Worm (Caenorhabditis elegans) whole organism, young adult: ENCODE measurements around the gene cpr-1.

Experiments
- F23B12.7 ChIP-seq: sonication (generic microtip); optimal IDR thresholded peaks from 2 replicates; lab custom pipeline; 2017; ENCODE audit warnings: missing genetic modification characterization, mild to moderate bottlenecking, missing compliant biosample characterization, antibody characterized with exemption, moderate library complexity; ENCODE audit not compliant: insufficient read depth
- F39B2.1 ChIP-seq: fragments of 200-800 bp; sonication (Bioruptor generic); IDR thresholded peaks from 2 replicates; pipeline ENCODE4 v1.3.6; 2022; ENCODE audit warnings: missing genetic modification reagents, missing genetic modification characterization, missing compliant biosample characterization
- F49E8.2 ChIP-seq: sonication (generic microtip); optimal IDR thresholded peaks from 3 replicates; lab custom pipeline; 2017; ENCODE audit warnings: missing genetic modification characterization, mild to moderate bottlenecking, missing compliant biosample characterization, antibody characterized with exemption, moderate library complexity; ENCODE audit not compliant: insufficient read depth
- F57A8.1 ChIP-seq: fragments of 200-800 bp; sonication (Bioruptor generic); optimal IDR thresholded peaks from 2 replicates; lab custom pipeline; 2018; ENCODE audit warnings: mild to moderate bottlenecking, missing genetic modification characterization, moderate library complexity, missing compliant biosample characterization
- K11D2.4 ChIP-seq: fragments of 200-800 bp; sonication (Bioruptor generic); IDR thresholded peaks from 2 replicates; pipeline ENCODE4 v1.3.6; 2022; ENCODE audit warnings: missing genetic modification reagents, missing genetic modification characterization, missing compliant biosample characterization
- Y95B8A.8 ChIP-seq: fragments of 200-800 bp; sonication (Bioruptor generic); IDR thresholded peaks from 2 replicates; pipeline ENCODE4 v1.3.6; 2022; ENCODE audit warnings: missing genetic modification reagents, missing genetic modification characterization, missing compliant biosample characterization
- ama-1 ChIP-seq, 3 experiments: fragments of 150-350 bp in 1 of 3; sonication (generic microtip) in 2 of 3; optimal IDR thresholded peaks; 2 replicates each; lab custom pipeline; 2014 to 2018; ENCODE audit warnings: missing biosample characterization in 2 of 3, missing genetic modification characterization in 2 of 3, missing genetic modification reagents in 2 of 3
- athp-1 ChIP-seq: sonication (generic microtip); optimal IDR thresholded peaks from 2 replicates; lab custom pipeline; 2017; ENCODE audit warnings: mild to moderate bottlenecking, missing genetic modification characterization, missing compliant biosample characterization
- bed-1 ChIP-seq: fragments of 200-800 bp; sonication (Bioruptor generic); IDR thresholded peaks from 2 replicates; pipeline ENCODE4 v1.3.6; 2022; ENCODE audit warnings: missing genetic modification reagents, missing genetic modification characterization, missing compliant biosample characterization
- bed-2 ChIP-seq: fragments of 200-800 bp; sonication (Bioruptor generic); IDR thresholded peaks from 2 replicates; pipeline ENCODE4 v1.3.6; 2022; ENCODE audit warnings: missing genetic modification reagents, missing genetic modification characterization, missing compliant biosample characterization
- cebp-1 ChIP-seq, 2 experiments: fragments of 200-800 bp in 1 of 2; sonication (Bioruptor generic) in 1 of 2; sonication (generic microtip) in 1 of 2; IDR thresholded peaks in 1 of 2; optimal IDR thresholded peaks in 1 of 2; 2 replicates each; pipeline versions ENCODE4 v1.3.6 to Lab custom; 2017 to 2022; ENCODE audit warnings: missing compliant biosample characterization in 2 of 2, missing genetic modification characterization in 2 of 2, mild to moderate bottlenecking in 1 of 2, missing genetic modification reagents in 1 of 2, moderate library complexity in 1 of 2
- cebp-2 ChIP-seq: fragments of 200-800 bp; sonication (Bioruptor generic); IDR thresholded peaks from 2 replicates; pipeline ENCODE4 v1.3.6; 2022; ENCODE audit warnings: missing genetic modification characterization, missing compliant biosample characterization
- ceh-40 ChIP-seq: fragments of 200-800 bp; sonication (Bioruptor generic); IDR thresholded peaks from 2 replicates; pipeline ENCODE4 v1.3.6; 2022; ENCODE audit warnings: missing genetic modification characterization, missing compliant biosample characterization
- die-1 ChIP-seq: sonication (generic microtip); optimal IDR thresholded peaks from 2 replicates; lab custom pipeline; 2016; ENCODE audit warnings: missing genotype, mild to moderate bottlenecking, missing genetic modification characterization, missing compliant biosample characterization
- dox-1 ChIP-seq: fragments of 200-800 bp; sonication (Bioruptor generic); IDR thresholded peaks from 2 replicates; pipeline ENCODE4 v1.3.6; 2022; ENCODE audit warnings: missing genetic modification reagents, missing genetic modification characterization, missing compliant biosample characterization
- dpff-1 ChIP-seq: sonication (generic microtip); optimal IDR thresholded peaks from 2 replicates; lab custom pipeline; 2017; ENCODE audit warnings: mild to moderate bottlenecking, missing genetic modification characterization, missing compliant biosample characterization
- dpl-1 ChIP-seq: fragments of 150-350 bp; optimal IDR thresholded peaks from 2 replicates; lab custom pipeline; 2014; ENCODE audit warnings: missing biosample characterization, missing genetic modification reagents, missing genetic modification characterization
- efl-1 ChIP-seq: fragments of 150-350 bp; optimal IDR thresholded peaks from 2 replicates; lab custom pipeline; 2014; ENCODE audit warnings: missing biosample characterization, missing genetic modification reagents, missing genetic modification characterization
- ets-4 ChIP-seq: fragments of 200-800 bp; sonication (Bioruptor generic); optimal IDR thresholded peaks from 2 replicates; lab custom pipeline; 2018; ENCODE audit warnings: mild to moderate bottlenecking, missing genetic modification characterization, missing compliant biosample characterization
- fkh-3 ChIP-seq: sonication (generic microtip); optimal IDR thresholded peaks from 2 replicates; lab custom pipeline; 2016; ENCODE audit warnings: mild to moderate bottlenecking, missing genetic modification characterization, missing compliant biosample characterization
- lin-40 ChIP-seq: sonication (generic microtip); optimal IDR thresholded peaks from 2 replicates; lab custom pipeline; 2016; ENCODE audit warnings: missing genetic modification characterization, mild to moderate bottlenecking, missing compliant biosample characterization, missing genotype, missing genetic modification reagents
- lin-54 ChIP-seq: fragments of 200-800 bp; sonication (Bioruptor generic); optimal IDR thresholded peaks from 2 replicates; lab custom pipeline; 2018; ENCODE audit warnings: mild to moderate bottlenecking, missing genetic modification characterization, missing compliant biosample characterization
- madf-3 ChIP-seq: fragments of 200-800 bp; sonication (Bioruptor generic); IDR thresholded peaks from 2 replicates; pipeline ENCODE4 v1.3.6; 2022; ENCODE audit warnings: missing genetic modification reagents, missing genetic modification characterization, missing compliant biosample characterization
- madf-8 ChIP-seq: fragments of 200-800 bp; sonication (Bioruptor generic); conservative IDR thresholded peaks from 2 replicates; pipeline ENCODE4 v1.3.6; 2022; ENCODE audit warnings: missing genetic modification reagents, missing genetic modification characterization, missing compliant biosample characterization
- mel-28 ChIP-seq: sonication (generic microtip); optimal IDR thresholded peaks from 2 replicates; lab custom pipeline; 2016; ENCODE audit warnings: borderline replicate concordance, mild to moderate bottlenecking, missing genetic modification characterization, missing compliant biosample characterization
- mxl-1 ChIP-seq: sonication (generic microtip); optimal IDR thresholded peaks from 2 replicates; lab custom pipeline; 2016; ENCODE audit warnings: missing genetic modification characterization, missing compliant biosample characterization
- nfya-1 ChIP-seq: sonication (generic microtip); optimal IDR thresholded peaks from 2 replicates; lab custom pipeline; 2017; ENCODE audit warnings: antibody characterized with exemption, missing compliant biosample characterization, missing genetic modification characterization, borderline replicate concordance; ENCODE audit not compliant: insufficient read depth
- nhr-80 ChIP-seq: sonication (generic microtip); optimal IDR thresholded peaks from 2 replicates; lab custom pipeline; 2016; ENCODE audit warnings: missing genetic modification characterization, missing compliant biosample characterization
- pbrm-1 ChIP-seq: fragments of 200-800 bp; sonication (Bioruptor generic); IDR thresholded peaks from 2 replicates; pipeline ENCODE4 v1.3.6; 2022; ENCODE audit warnings: missing genetic modification reagents, missing genetic modification characterization, missing compliant biosample characterization
- rcor-1 ChIP-seq: fragments of 200-800 bp; sonication (Bioruptor generic); IDR thresholded peaks from 2 replicates; pipeline ENCODE4 v1.3.6; 2022; ENCODE audit warnings: missing genetic modification reagents, missing genetic modification characterization, missing compliant biosample characterization
- repo-1 ChIP-seq: sonication (generic microtip); optimal IDR thresholded peaks from 2 replicates; lab custom pipeline; 2017; ENCODE audit warnings: mild to moderate bottlenecking, missing genetic modification characterization, missing compliant biosample characterization
- snpc-4 ChIP-seq, 5 experiments: fragments of 150-350 bp in 1 of 5; sonication (generic microtip) in 4 of 5; optimal IDR thresholded peaks; 2 replicates each; lab custom pipeline; 2014 to 2018; ENCODE audit warnings: missing genetic modification characterization in 5 of 5, missing biosample characterization in 3 of 5, antibody characterized with exemption in 2 of 5, mild to moderate bottlenecking in 2 of 5, missing compliant biosample characterization in 2 of 5, missing genotype in 2 of 5, moderate library complexity in 2 of 5, missing genetic modification reagents in 1 of 5
- tlf-1 ChIP-seq: fragments of 200-800 bp; sonication (Bioruptor generic); optimal IDR thresholded peaks from 2 replicates; lab custom pipeline; 2018; ENCODE audit warnings: mild to moderate bottlenecking, missing genetic modification characterization, missing compliant biosample characterization
- unc-130 ChIP-seq: sonication (generic microtip); optimal IDR thresholded peaks from 2 replicates; lab custom pipeline; 2016; ENCODE audit warnings: missing genetic modification reagents, missing genetic modification characterization, missing compliant biosample characterization
- ztf-18 ChIP-seq: sonication (generic microtip); optimal IDR thresholded peaks from 2 replicates; lab custom pipeline; 2016; ENCODE audit warnings: missing genotype, mild to moderate bottlenecking, missing genetic modification characterization, missing compliant biosample characterization
- ztf-22 ChIP-seq: fragments of 200-800 bp; sonication (Bioruptor generic); optimal IDR thresholded peaks from 2 replicates; lab custom pipeline; 2018; ENCODE audit warnings: mild to moderate bottlenecking, missing genetic modification characterization, moderate library complexity, missing compliant biosample characterization

The cpr-1 gene

ce11 chrV:11975233-11975632, at the start of gene cpr-1:
TSS of gene cpr-1 (plus strand) at chrV:11975551.
- peak; percentile 93 for TF ChIP-seq nhr-80
- TF ChIP-seq ets-4: peak; percentile 87
- TF ChIP-seq ztf-22: peak; percentile 59
- TF ChIP-seq snpc-4 (GFP tag; optimal IDR thresholded peaks at IDR 0.05; lab: Kevin White, UChicago): no peak
- peak in 1 of 4 experiments; percentile 25 for TF ChIP-seq snpc-4 (tag; optimal IDR thresholded peaks at IDR 0.05; lab: Kevin White, UChicago)
- no peak for TF ChIP-seq fkh-3 (tag; lab: Kevin White, UChicago)

ce11 chrV:11927346-11927745, 48.0 kb upstream of the cpr-1 start, which contains the start of gene osm-6:
TSS of gene osm-6 (minus strand) at chrV:11927446.
- no peak for TF ChIP-seq nfya-1
- no peak for TF ChIP-seq ztf-18 (tag; lab: Kevin White, UChicago)
- no peak for TF ChIP-seq pbrm-1 (GFP tag; lab: Robert Waterston, UW)
- no peak for TF ChIP-seq tlf-1 (GFP tag; lab: Kevin White, UChicago)
- no peak for TF ChIP-seq madf-3 (GFP tag; lab: Robert Waterston, UW)
- no peak for TF ChIP-seq F49E8.2 (tag; lab: Kevin White, UChicago)
- no peak for TF ChIP-seq unc-130 (GFP tag; lab: Kevin White, UChicago)
- TF ChIP-seq rcor-1 (GFP tag; lab: Robert Waterston, UW): no peak
- TF ChIP-seq lin-54 (GFP tag; lab: Kevin White, UChicago): no peak
- TF ChIP-seq ceh-40: no peak
- TF ChIP-seq dpff-1 (tag; lab: Kevin White, UChicago): no peak
- no peak for TF ChIP-seq bed-1
- no peak for TF ChIP-seq dpl-1 (GFP tag; lab: Kevin White, UChicago)
- TF ChIP-seq repo-1 (tag; lab: Kevin White, UChicago): no peak
- no peak for TF ChIP-seq snpc-4 (GFP tag; optimal IDR thresholded peaks at IDR 0.05; lab: Kevin White, UChicago)
- TF ChIP-seq snpc-4 (tag; optimal IDR thresholded peaks at IDR 0.05; lab: Kevin White, UChicago): no peak
- TF ChIP-seq dox-1 (GFP tag; lab: Robert Waterston, UW): no peak
- no peak for TF ChIP-seq mel-28 (tag; lab: Kevin White, UChicago)
- no peak for TF ChIP-seq K11D2.4
- no peak for TF ChIP-seq ama-1 (optimal IDR thresholded peaks at IDR 0.05; lab: Kevin White, UChicago)
- TF ChIP-seq ama-1 (GFP tag; optimal IDR thresholded peaks at IDR 0.05; lab: Kevin White, UChicago): no peak
- TF ChIP-seq mxl-1 (tag; lab: Kevin White, UChicago): no peak

ce11 chrV:11929046-11929590, 46.2 kb upstream of the cpr-1 start, which contains the start of gene F58H1.2:
TSS of gene F58H1.2 (plus strand) at chrV:11929096.
- no peak for TF ChIP-seq die-1 (tag; lab: Kevin White, UChicago)
- no peak for TF ChIP-seq efl-1 (GFP tag; lab: Kevin White, UChicago)
- no peak for TF ChIP-seq cebp-1 (GFP tag; IDR thresholded peaks at IDR 0.05; lab: Robert Waterston, UW)
- no peak for TF ChIP-seq cebp-1 (tag; optimal IDR thresholded peaks at IDR 0.05; lab: Kevin White, UChicago)
- no peak for TF ChIP-seq F39B2.1 (GFP tag; lab: Robert Waterston, UW)
- TF ChIP-seq cebp-2 (GFP tag; lab: Robert Waterston, UW): no peak
- TF ChIP-seq athp-1 (tag; lab: Kevin White, UChicago): no peak
- TF ChIP-seq F23B12.7 (tag; lab: Kevin White, UChicago): no peak
- TF ChIP-seq K11D2.4: no peak
- no peak for TF ChIP-seq bed-2 (GFP tag; lab: Robert Waterston, UW)
- TF ChIP-seq Y95B8A.8 (GFP tag; lab: Robert Waterston, UW): no peak
- no peak for TF ChIP-seq F57A8.1 (GFP tag; lab: Kevin White, UChicago)
- TF ChIP-seq madf-8 (GFP tag; lab: Robert Waterston, UW): no peak
- no peak for TF ChIP-seq lin-40
